Fruit fly (Drosophila melanogaster) whole organism, embryonic: Measurements from ENCODE around the gene CG4218.

ENCODE experiments used
- Asciz ChIP-seq: fragments of 200-800 bp; sonication (Bioruptor generic); optimal IDR thresholded peaks from 2 replicates; lab custom pipeline; 2017; ENCODE audit warnings: missing biosample characterization, mild to moderate bottlenecking, missing genetic modification characterization, missing genetic modification reagents
- B-H1 ChIP-seq: fragments of 200-800 bp; sonication (Bioruptor generic); IDR thresholded peaks from 3 replicates; pipeline ENCODE4 v1.3.6; 2022; ENCODE audit warnings: missing biosample characterization, missing genetic modification characterization
- CG10565 ChIP-seq: fragments of 200-800 bp; sonication (Bioruptor generic); optimal IDR thresholded peaks from 3 replicates; lab custom pipeline; 2016; ENCODE audit warnings: missing biosample characterization, mild to moderate bottlenecking, missing genetic modification characterization
- CG11398 ChIP-seq: fragments of 200-800 bp; sonication (Bioruptor generic); optimal IDR thresholded peaks from 2 replicates; lab custom pipeline; 2016; ENCODE audit warnings: missing biosample characterization, missing genetic modification characterization
- CG11560 ChIP-seq: fragments of 200-800 bp; sonication (Bioruptor generic); IDR thresholded peaks from 3 replicates; pipeline ENCODE4 v1.3.6; 2022; ENCODE audit warnings: missing biosample characterization, missing genetic modification characterization
- CG12659 ChIP-seq: fragments of 200-800 bp; sonication (Bioruptor generic); optimal IDR thresholded peaks from 3 replicates; lab custom pipeline; 2017; ENCODE audit warnings: mild to moderate bottlenecking, missing biosample characterization, missing genetic modification reagents, missing genetic modification characterization
- CG12744 ChIP-seq: fragments of 200-800 bp; sonication (Bioruptor generic); optimal IDR thresholded peaks from 2 replicates; lab custom pipeline; 2016; ENCODE audit warnings: missing biosample characterization, missing genetic modification characterization
- CG13123 ChIP-seq: fragments of 200-800 bp; sonication (Bioruptor generic); optimal IDR thresholded peaks from 2 replicates; lab custom pipeline; 2016; ENCODE audit warnings: missing biosample characterization, missing genetic modification characterization
- CG13424 ChIP-seq: fragments of 200-800 bp; sonication (Bioruptor generic); optimal IDR thresholded peaks from 2 replicates; lab custom pipeline; 2019; ENCODE audit warnings: missing biosample characterization, mild to moderate bottlenecking, missing genetic modification characterization, moderate library complexity
- CG14710 ChIP-seq: fragments of 200-800 bp; sonication (Bioruptor generic); optimal IDR thresholded peaks from 3 replicates; lab custom pipeline; 2019; ENCODE audit warnings: missing biosample characterization, mild to moderate bottlenecking, missing genetic modification characterization, moderate library complexity
- CG1529 ChIP-seq: fragments of 200-800 bp; sonication (Bioruptor generic); optimal IDR thresholded peaks from 3 replicates; lab custom pipeline; 2018; ENCODE audit warnings: missing biosample characterization, missing genetic modification characterization
- CG18476 ChIP-seq: fragments of 200-800 bp; sonication (Bioruptor generic); optimal IDR thresholded peaks from 2 replicates; lab custom pipeline; 2016; ENCODE audit warnings: missing biosample characterization, mild to moderate bottlenecking, missing genetic modification characterization
- CG2199 ChIP-seq: fragments of 200-800 bp; sonication (Bioruptor generic); IDR thresholded peaks from 3 replicates; pipeline ENCODE4 v1.3.6; 2022; ENCODE audit warnings: missing biosample characterization, missing genetic modification characterization
- CG2712 ChIP-seq: fragments of 200-800 bp; optimal IDR thresholded peaks from 3 replicates; lab custom pipeline; 2019; ENCODE audit warnings: missing biosample characterization, mild to moderate bottlenecking, missing genetic modification characterization, moderate library complexity
- CG2875 ChIP-seq: fragments of 200-800 bp; sonication (Bioruptor generic); optimal IDR thresholded peaks from 2 replicates; lab custom pipeline; 2017; ENCODE audit warnings: missing biosample characterization, mild to moderate bottlenecking, missing genetic modification characterization, missing genetic modification reagents
- CG34376 ChIP-seq: fragments of 200-800 bp; sonication (Bioruptor generic); optimal IDR thresholded peaks from 2 replicates; lab custom pipeline; 2018; ENCODE audit warnings: missing biosample characterization, mild to moderate bottlenecking, missing genetic modification characterization
- CG42726 ChIP-seq: fragments of 200-800 bp; sonication (Bioruptor generic); IDR thresholded peaks from 2 replicates; pipeline ENCODE4 v1.3.6; 2022; ENCODE audit warnings: missing biosample characterization, missing genetic modification characterization; ENCODE audit not compliant: partially characterized antibody
- CG4424 ChIP-seq: fragments of 200-800 bp; sonication (Bioruptor generic); optimal IDR thresholded peaks from 3 replicates; lab custom pipeline; 2016; ENCODE audit warnings: missing biosample characterization, missing genetic modification characterization
- CG4820 ChIP-seq: fragments of 200-800 bp; sonication (Bioruptor generic); optimal IDR thresholded peaks from 3 replicates; lab custom pipeline; 2016; ENCODE audit warnings: missing biosample characterization, missing genetic modification characterization
- CG7928 ChIP-seq: fragments of 200-800 bp; sonication (Bioruptor generic); optimal IDR thresholded peaks from 2 replicates; lab custom pipeline; 2017; ENCODE audit warnings: missing biosample characterization, mild to moderate bottlenecking, missing genetic modification characterization
- CG7963 ChIP-seq: fragments of 200-800 bp; sonication (Bioruptor generic); IDR thresholded peaks from 3 replicates; pipeline ENCODE4 v1.3.6; 2022; ENCODE audit warnings: missing biosample characterization, missing genetic modification characterization; ENCODE audit not compliant: partially characterized antibody
- CG8478 ChIP-seq: fragments of >200 bp; optimal IDR thresholded peaks from 2 replicates; lab custom pipeline; 2018
- CTCF ChIP-seq: fragments of 200-800 bp; sonication (Bioruptor generic); optimal IDR thresholded peaks from 2 replicates; lab custom pipeline; 2017; ENCODE audit warnings: missing biosample characterization, mild to moderate bottlenecking, missing genetic modification characterization, moderate library complexity
- CoRest ChIP-seq: fragments of 200-800 bp; sonication (Bioruptor generic); optimal IDR thresholded peaks from 3 replicates; lab custom pipeline; 2018; ENCODE audit warnings: missing biosample characterization, mild to moderate bottlenecking, missing genetic modification characterization, moderate library complexity
- CrebB ChIP-seq: fragments of 200-800 bp; sonication (Bioruptor generic); optimal IDR thresholded peaks from 3 replicates; lab custom pipeline; 2018; ENCODE audit warnings: missing biosample characterization, mild to moderate bottlenecking, missing genetic modification characterization
- Dfd ChIP-seq, 2 experiments: fragments of >200 bp; optimal IDR thresholded peaks; 2 replicates each; lab custom pipeline; 2017; ENCODE audit warnings: missing biosample characterization in 2 of 2, missing genetic modification characterization in 2 of 2
- HLHmδ ChIP-seq: fragments of 200-800 bp; sonication (Bioruptor generic); optimal IDR thresholded peaks from 2 replicates; lab custom pipeline; 2018; ENCODE audit warnings: missing biosample characterization, mild to moderate bottlenecking, missing genetic modification characterization, moderate library complexity
- HmgZ ChIP-seq: fragments of 200-800 bp; sonication (Bioruptor generic); optimal IDR thresholded peaks from 2 replicates; lab custom pipeline; 2018; ENCODE audit warnings: missing biosample characterization, mild to moderate bottlenecking, missing genetic modification characterization
- MESR4 ChIP-seq: fragments of 200-800 bp; sonication (Bioruptor generic); optimal IDR thresholded peaks from 2 replicates; lab custom pipeline; 2018; ENCODE audit warnings: missing biosample characterization, mild to moderate bottlenecking, missing genetic modification characterization, moderate library complexity
- NC2α ChIP-seq: fragments of 200-800 bp; sonication (Bioruptor generic); optimal IDR thresholded peaks from 2 replicates; lab custom pipeline; 2016; ENCODE audit warnings: missing biosample characterization, missing genetic modification characterization
- Oaz ChIP-seq: fragments of 200-800 bp; sonication (Bioruptor generic); IDR thresholded peaks from 2 replicates; pipeline ENCODE4 v1.3.6; 2022; ENCODE audit warnings: missing biosample characterization, missing genetic modification characterization
- Ptx1 ChIP-seq: fragments of 200-800 bp; sonication (Bioruptor generic); IDR thresholded peaks from 2 replicates; pipeline ENCODE4 v1.3.6; 2022; ENCODE audit warnings: missing biosample characterization, missing genetic modification characterization
- Scr ChIP-seq: fragments of 200-800 bp; sonication (Bioruptor generic); IDR thresholded peaks from 2 replicates; pipeline ENCODE4 v1.3.6; 2022; ENCODE audit warnings: missing biosample characterization, missing genetic modification characterization; ENCODE audit not compliant: partially characterized antibody
- Six4 ChIP-seq: fragments of 200-800 bp; sonication (Bioruptor generic); optimal IDR thresholded peaks from 2 replicates; lab custom pipeline; 2016; ENCODE audit warnings: missing biosample characterization, missing genetic modification characterization
- Ssrp ChIP-seq: fragments of 200-800 bp; sonication (Bioruptor generic); optimal IDR thresholded peaks from 2 replicates; lab custom pipeline; 2018; ENCODE audit warnings: missing biosample characterization, mild to moderate bottlenecking, missing genetic modification characterization, moderate library complexity
- Xrp1 ChIP-seq: fragments of 200-800 bp; sonication (Bioruptor generic); IDR thresholded peaks from 2 replicates; pipeline ENCODE4 v1.3.6; 2022; ENCODE audit warnings: missing biosample characterization, missing genetic modification characterization
- bbx ChIP-seq: fragments of 200-800 bp; sonication (Bioruptor generic); IDR thresholded peaks from 2 replicates; pipeline ENCODE4 v1.3.6; 2022; ENCODE audit warnings: missing biosample characterization, missing genetic modification characterization; ENCODE audit not compliant: partially characterized antibody
- bigmax ChIP-seq: fragments of 200-800 bp; sonication (Bioruptor generic); optimal IDR thresholded peaks from 2 replicates; lab custom pipeline; 2018; ENCODE audit warnings: missing biosample characterization, mild to moderate bottlenecking, missing genetic modification characterization
- danr ChIP-seq: fragments of 200-800 bp; sonication (Bioruptor generic); IDR thresholded peaks from 2 replicates; pipeline ENCODE4 v1.3.6; 2022; ENCODE audit warnings: missing biosample characterization, missing genetic modification characterization
- ewg ChIP-seq: fragments of 200-800 bp; sonication (Bioruptor generic); optimal IDR thresholded peaks from 3 replicates; lab custom pipeline; 2017; ENCODE audit warnings: mild to moderate bottlenecking, missing biosample characterization, missing genetic modification reagents, missing genetic modification characterization
- gem ChIP-seq: fragments of 200-800 bp; sonication (Bioruptor generic); optimal IDR thresholded peaks from 2 replicates; lab custom pipeline; 2019; ENCODE audit warnings: missing biosample characterization, mild to moderate bottlenecking, missing genetic modification characterization, moderate library complexity
- org-1 ChIP-seq: fragments of 200-800 bp; sonication (Bioruptor generic); optimal IDR thresholded peaks from 2 replicates; lab custom pipeline; 2017; ENCODE audit warnings: missing biosample characterization, missing genetic modification characterization
- p53 ChIP-seq: fragments of 200-800 bp; sonication (Bioruptor generic); optimal IDR thresholded peaks from 2 replicates; lab custom pipeline; 2016; ENCODE audit warnings: missing biosample characterization, missing genetic modification characterization
- peb ChIP-seq: fragments of 200-800 bp; sonication (Bioruptor generic); IDR thresholded peaks from 2 replicates; pipeline ENCODE4 v1.3.6; 2022; ENCODE audit warnings: missing biosample characterization, missing genetic modification characterization
- scrt ChIP-seq: fragments of 200-800 bp; sonication (Bioruptor generic); optimal IDR thresholded peaks from 2 replicates; lab custom pipeline; 2018; ENCODE audit warnings: missing biosample characterization, mild to moderate bottlenecking, missing genetic modification characterization, moderate library complexity
- sd ChIP-seq: fragments of 200-800 bp; sonication (Bioruptor generic); optimal IDR thresholded peaks from 3 replicates; lab custom pipeline; 2018; ENCODE audit warnings: missing biosample characterization, mild to moderate bottlenecking, missing genetic modification characterization, moderate library complexity
- sens ChIP-seq: fragments of 200-800 bp; sonication (Bioruptor generic); peaks from one replicate; lab custom pipeline; 2016; ENCODE audit warnings: missing biosample characterization, missing genetic modification characterization
- sens-2 ChIP-seq: fragments of 200-800 bp; sonication (Bioruptor generic); IDR thresholded peaks from 2 replicates; pipeline ENCODE4 v1.3.6; 2022; ENCODE audit warnings: missing biosample characterization, missing genetic modification characterization
- ssp ChIP-seq: fragments of 200-800 bp; sonication (Bioruptor generic); IDR thresholded peaks from 2 replicates; pipeline ENCODE4 v1.3.6; 2022; ENCODE audit warnings: missing biosample characterization, missing genetic modification characterization
- tll ChIP-seq, 2 experiments: fragments of 200-800 bp in 1 of 2; fragments of >200 bp in 1 of 2; sonication (Bioruptor generic) in 1 of 2; optimal IDR thresholded peaks; 2 replicates each; lab custom pipeline; 2017 to 2019; ENCODE audit warnings: missing biosample characterization in 2 of 2, missing genetic modification characterization in 2 of 2, mild to moderate bottlenecking in 1 of 2, moderate library complexity in 1 of 2

Gene CG4218

DNA sequence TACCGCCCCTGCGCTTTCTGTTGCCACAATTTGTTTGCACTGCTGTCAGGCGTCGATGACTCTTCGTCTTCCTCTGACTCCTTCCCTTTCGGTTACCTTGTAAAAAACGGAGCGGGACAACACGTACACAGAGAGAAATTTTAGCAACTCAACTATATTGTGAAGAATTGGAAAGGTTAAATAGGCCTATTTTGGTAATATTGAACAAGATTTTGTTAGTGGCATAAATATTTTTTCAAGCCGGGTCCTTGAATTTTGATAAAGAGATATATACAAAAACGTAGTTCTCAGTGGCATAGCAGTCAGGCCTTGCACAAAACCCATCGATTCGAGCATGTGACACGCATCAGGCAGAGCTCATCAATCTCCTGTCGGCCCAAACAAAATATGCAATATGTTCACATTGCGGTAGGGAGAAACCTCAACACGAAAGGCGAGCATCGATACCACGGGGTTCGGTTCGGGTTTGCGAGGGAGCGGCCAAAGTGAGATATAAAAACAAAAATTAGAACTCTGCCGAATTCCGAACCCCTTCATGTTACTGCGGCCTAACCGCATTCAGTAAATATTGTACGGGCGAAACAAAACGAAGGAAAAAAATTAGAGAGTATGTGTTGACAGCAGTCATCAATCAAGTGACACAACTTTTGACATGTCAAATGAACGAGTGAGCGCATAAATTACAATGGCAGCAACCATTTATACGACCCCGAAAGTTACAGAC lies 5.1 kb upstream of the CG4218 start (continued):
- peak; percentile 78 for TF ChIP-seq CG4820 (GFP tag; lab: Kevin White, UChicago)
- TF ChIP-seq CG14710 (tag; lab: Kevin White, UChicago), result peak; percentile 90
- TF ChIP-seq CTCF (GFP tag; lab: Kevin White, UChicago), result peak; percentile 31
- TF ChIP-seq CG12659, result peak; percentile 49
- TF ChIP-seq bbx (GFP tag; lab: Robert Waterston, UW), result no peak
- TF ChIP-seq CG11398 (GFP tag; lab: Kevin White, UChicago), result peak; percentile 26
- peak; percentile 83 for TF ChIP-seq CG4424 (GFP tag; lab: Kevin White, UChicago)
- peak; percentile 93 for TF ChIP-seq Xrp1 (GFP tag; lab: Robert Waterston, UW)
- peak; percentile 23 for TF ChIP-seq HmgZ (tag; lab: Kevin White, UChicago)
- TF ChIP-seq MESR4, result peak; percentile 6
- TF ChIP-seq CG12744 (GFP tag; lab: Kevin White, UChicago), result peak; percentile 50
- TF ChIP-seq org-1 (GFP tag; lab: Kevin White, UChicago), result peak; percentile 31
- no peak; the same call in 2 of the 3 replicates for TF ChIP-seq B-H1 (GFP tag; lab: Robert Waterston, UW)
- TF ChIP-seq Six4 (GFP tag; lab: Kevin White, UChicago), result peak; percentile 70
- no peak for TF ChIP-seq HLHmδ (GFP tag; lab: Kevin White, UChicago)
- TF ChIP-seq CG2199 (GFP tag; lab: Robert Waterston, UW), result 0 out of 3 replicates have a peak, but pooled peaks have one; percentile 52
- peak; percentile 69 for TF ChIP-seq peb
- TF ChIP-seq NC2α (GFP tag; lab: Kevin White, UChicago), result peak; percentile 78
- peak; percentile 57 for TF ChIP-seq Ssrp (tag; lab: Kevin White, UChicago)
- peak in 1 of 2 experiments; percentile 41 for TF ChIP-seq tll (GFP tag; optimal IDR thresholded peaks at IDR 0.05; lab: Kevin White, UChicago)
- 0 out of 2 replicates have a peak, but pooled peaks have one; percentile 12 for TF ChIP-seq danr (GFP tag; lab: Robert Waterston, UW)
- peak; percentile 50; the same call in 1 of the 2 replicates for TF ChIP-seq sens-2 (GFP tag; lab: Robert Waterston, UW)
- no peak for TF ChIP-seq CG8478
- no peak for TF ChIP-seq bigmax (GFP tag; lab: Kevin White, UChicago)
- no peak for TF ChIP-seq CG7963 (GFP tag; lab: Robert Waterston, UW)
- TF ChIP-seq CrebB (tag; lab: Kevin White, UChicago), result no peak
- peak; percentile 91 for TF ChIP-seq CG2712
- no peak for TF ChIP-seq CG7928 (GFP tag; lab: Kevin White, UChicago)
- TF ChIP-seq CG34376 (GFP tag; lab: Kevin White, UChicago), result no peak
- no peak for TF ChIP-seq CG11560 (tag; lab: Robert Waterston, UW)
- peak; percentile 56 for TF ChIP-seq CG18476
- TF ChIP-seq Scr (GFP tag; lab: Robert Waterston, UW), result no peak
- no peak for TF ChIP-seq Oaz (GFP tag; lab: Robert Waterston, UW)
- TF ChIP-seq scrt (GFP tag; lab: Kevin White, UChicago), result peak; percentile 50
- peak; percentile 38 for TF ChIP-seq CG13123 (GFP tag; lab: Kevin White, UChicago)
- TF ChIP-seq sd (tag; lab: Kevin White, UChicago), result peak; percentile 31
- TF ChIP-seq Ptx1 (GFP tag; lab: Robert Waterston, UW), result peak; percentile 55
- TF ChIP-seq CG10565 (GFP tag; lab: Kevin White, UChicago), result no peak
- TF ChIP-seq ssp, result peak; percentile 55
- TF ChIP-seq CG2875 (GFP tag; lab: Kevin White, UChicago), result peak; percentile 33
- peak; percentile 19 for TF ChIP-seq p53 (GFP tag; lab: Kevin White, UChicago)
- TF ChIP-seq CG13424 (tag; lab: Kevin White, UChicago), result peak; percentile 66
- no peak for TF ChIP-seq CG42726
- TF ChIP-seq ewg (GFP tag; lab: Kevin White, UChicago), result peak; percentile 48
- TF ChIP-seq CoRest (tag; lab: Kevin White, UChicago), result peak; percentile 66
- TF ChIP-seq Asciz (GFP tag; lab: Kevin White, UChicago), result peak; percentile 77
- peak; percentile 99 for TF ChIP-seq sens (GFP tag; lab: Kevin White, UChicago)
- peak; percentile 30 for TF ChIP-seq CG1529 (GFP tag; lab: Kevin White, UChicago)
- TF ChIP-seq Dfd (GFP tag; optimal IDR thresholded peaks at IDR 0.05; lab: Kevin White, UChicago), result no peak
- TF ChIP-seq gem (tag; lab: Kevin White, UChicago), result peak; percentile 74
